Worm (Caenorhabditis elegans) whole organism, dauer: ENCODE results near the gene fbxl-4.

Experiments used
- unc-62 ChIP-seq: sonication (generic microtip); optimal IDR thresholded peaks from 2 replicates; lab custom pipeline; 2017; ENCODE audit warnings: missing biosample characterization, missing genetic modification reagents, missing genetic modification characterization

fbxl-4 gene

DNA sequence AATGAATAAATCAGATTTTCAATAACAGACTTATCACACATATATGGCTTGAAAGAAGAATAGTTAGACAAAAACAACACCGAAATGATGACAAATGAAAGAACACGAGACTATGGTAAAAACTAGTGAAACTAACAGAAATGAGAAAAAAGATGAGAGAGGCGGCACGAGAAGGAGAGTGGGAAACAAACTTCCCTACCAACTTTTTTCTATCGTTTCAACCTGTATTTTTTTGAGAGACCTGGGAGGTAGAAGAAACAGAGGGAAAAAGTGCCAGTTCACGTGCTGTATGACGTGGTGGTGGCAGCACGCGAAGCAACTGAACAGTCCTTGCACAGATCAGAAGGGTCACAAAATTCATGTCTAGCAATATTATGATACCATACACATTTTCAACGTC is 54.2 kb downstream of the fbxl-4 start:
- TF ChIP-seq unc-62 (GFP tag; lab: Kevin White, UChicago): no peak

DNA sequence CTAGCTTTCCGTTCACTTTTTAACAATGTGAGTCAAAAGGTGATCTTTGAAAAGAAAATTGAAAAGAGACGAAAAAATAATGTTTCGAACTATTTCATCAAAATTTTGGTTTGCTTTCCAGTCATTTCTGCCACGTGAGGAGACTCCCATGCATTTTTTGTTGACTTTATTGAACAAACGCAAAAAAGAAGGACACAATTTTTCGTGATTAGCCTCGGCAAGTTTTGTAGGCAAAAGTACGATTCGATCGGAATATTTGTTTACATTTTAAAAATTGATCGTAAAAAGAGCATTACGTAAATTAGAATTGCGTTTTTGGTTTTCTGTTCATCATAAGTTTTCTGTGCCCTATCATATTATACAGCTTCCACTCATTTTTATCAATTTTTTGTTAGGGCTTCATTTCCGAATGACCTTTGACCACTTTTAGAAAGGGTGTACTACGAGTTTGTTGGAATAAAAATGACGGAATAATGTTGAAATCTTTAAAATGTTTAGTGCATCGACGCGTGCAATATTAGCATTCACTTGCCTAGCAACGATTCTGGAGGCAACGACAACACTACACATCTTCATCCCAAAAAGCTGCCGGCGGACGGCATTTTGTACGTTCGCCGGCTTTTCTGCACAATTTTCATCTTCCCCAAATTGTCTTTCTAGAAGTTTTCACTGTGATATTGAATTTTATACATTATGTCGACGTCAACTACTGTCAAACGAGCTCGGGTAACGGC is 56.5 kb downstream of the fbxl-4 start, which contains the start of gene C56E10.3:
C56E10.3 (plus strand) TSS at position 684 of the 734 bp plus-strand sequence.
- no peak for TF ChIP-seq unc-62 (GFP tag; lab: Kevin White, UChicago)
